Fruit fly (Drosophila melanogaster): ENCODE measurements around the gene Ccp84Ae.

DNA sequence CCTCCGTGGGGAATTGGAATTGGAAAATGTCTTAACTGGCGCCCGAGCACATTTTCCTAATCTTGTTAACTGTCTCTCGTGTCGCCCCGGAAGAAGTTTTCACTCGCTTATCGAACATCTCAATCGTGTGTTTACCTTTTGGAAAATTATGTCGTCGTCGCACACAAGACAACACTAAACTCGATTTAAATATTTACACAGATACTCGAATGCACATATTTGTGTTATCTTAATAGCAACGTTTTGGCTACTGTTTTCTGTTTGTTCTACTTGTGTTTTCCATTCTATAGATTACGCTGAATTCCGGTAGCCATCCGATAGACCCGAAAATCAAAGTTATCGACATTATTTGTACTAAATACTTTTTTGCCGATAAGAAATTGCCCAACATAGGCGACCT, 24.3 kb downstream of the Ccp84Ae start:
- TF ChIP-seq kay (GFP tag; ENCODE audit: borderline replicate concordance), result no peak
- no peak for TF ChIP-seq Crg-1 (GFP tag; optimal IDR thresholded peaks at IDR 0.05)
- TF ChIP-seq cic (GFP tag; optimal IDR thresholded peaks at IDR 0.05), result no peak
- no peak for TF ChIP-seq CG12768 (GFP tag; optimal IDR thresholded peaks at IDR 0.05)
- no peak for TF ChIP-seq ovo (GFP tag; optimal IDR thresholded peaks at IDR 0.05)
- no peak for TF ChIP-seq CG11617 (GFP tag; optimal IDR thresholded peaks at IDR 0.05)
- no peak for TF ChIP-seq CG7045 (GFP tag; optimal IDR thresholded peaks at IDR 0.05)
- no peak for TF ChIP-seq tj (GFP tag; optimal IDR thresholded peaks at IDR 0.05)
- TF ChIP-seq CG5204 (GFP tag; optimal IDR thresholded peaks at IDR 0.05), result no peak
- TF ChIP-seq Mnt (GFP tag; optimal IDR thresholded peaks at IDR 0.05), result no peak
- no peak for TF ChIP-seq Hr96 (GFP tag; optimal IDR thresholded peaks at IDR 0.05)

Measured in whole organism, adult.